Worm (Caenorhabditis elegans): Measurements from ENCODE around the gene T04F3.1.

Gene T04F3.1

DNA sequence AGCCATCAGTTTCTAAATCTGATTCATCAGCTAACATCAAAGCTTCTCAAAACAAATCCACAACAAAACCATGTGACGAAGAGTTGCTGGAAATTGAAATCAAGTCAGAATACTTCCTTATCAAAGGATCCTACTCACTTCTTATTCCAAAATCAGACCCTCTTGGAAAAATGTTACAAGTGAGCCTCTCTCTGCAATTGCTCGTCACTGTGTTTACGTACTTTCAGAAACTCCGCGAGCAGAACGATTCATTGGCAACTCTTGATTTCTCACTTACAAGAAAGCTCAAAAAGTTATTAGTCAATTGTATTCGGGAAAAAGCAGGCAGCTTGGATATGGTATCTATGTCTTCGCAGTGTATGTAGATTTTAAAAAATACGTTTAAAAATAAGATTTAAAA, 11.6 kb downstream of the T04F3.1 start:
- TF ChIP-seq unc-62 (GFP tag; optimal IDR thresholded peaks at IDR 0.05), result no peak

DNA sequence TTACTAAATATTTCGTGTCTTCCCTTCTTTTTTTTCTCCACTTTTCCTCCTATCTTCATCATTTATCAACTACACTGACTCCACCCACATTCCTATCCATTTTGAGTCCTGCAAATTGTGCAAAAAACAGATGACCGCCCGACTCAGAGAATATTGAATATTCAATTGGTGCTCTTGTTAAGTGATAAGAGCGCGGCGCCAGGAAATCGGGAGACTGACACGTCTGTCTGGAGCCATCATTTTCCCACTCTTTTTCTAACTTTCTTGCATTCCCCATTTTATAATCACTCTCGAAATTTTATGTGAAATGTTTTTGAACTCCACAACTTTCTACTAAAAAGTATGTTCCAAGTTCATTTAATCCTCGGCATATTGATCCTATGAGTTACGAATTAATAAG, 16.0 kb downstream of the T04F3.1 start:
- no peak for TF ChIP-seq unc-62 (GFP tag; optimal IDR thresholded peaks at IDR 0.05)

DNA sequence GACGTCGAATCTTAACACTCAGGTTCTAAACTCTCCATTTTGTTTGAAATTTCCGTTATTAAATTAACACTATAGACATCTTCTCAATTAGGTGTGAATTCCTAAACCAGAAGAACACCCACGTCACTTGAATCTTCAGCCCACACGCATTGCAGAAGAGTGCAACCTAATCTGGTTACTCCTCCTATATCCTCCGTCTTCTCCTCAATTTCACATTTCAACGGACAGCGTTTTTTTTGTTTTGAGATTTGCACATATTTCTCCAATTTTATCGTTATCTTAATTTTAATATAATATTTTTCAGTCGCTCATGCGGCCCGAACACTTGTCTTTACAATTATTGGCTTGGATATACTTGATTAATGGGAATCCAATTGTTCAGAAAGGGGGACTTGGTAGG, 17.5 kb downstream of the T04F3.1 start, which contains the start of gene smoc-1:
Gene smoc-1, plus strand, starts transcription at position 301 of the 400 bp plus-strand sequence.
- TF ChIP-seq unc-62 (GFP tag; optimal IDR thresholded peaks at IDR 0.05), result no peak

DNA sequence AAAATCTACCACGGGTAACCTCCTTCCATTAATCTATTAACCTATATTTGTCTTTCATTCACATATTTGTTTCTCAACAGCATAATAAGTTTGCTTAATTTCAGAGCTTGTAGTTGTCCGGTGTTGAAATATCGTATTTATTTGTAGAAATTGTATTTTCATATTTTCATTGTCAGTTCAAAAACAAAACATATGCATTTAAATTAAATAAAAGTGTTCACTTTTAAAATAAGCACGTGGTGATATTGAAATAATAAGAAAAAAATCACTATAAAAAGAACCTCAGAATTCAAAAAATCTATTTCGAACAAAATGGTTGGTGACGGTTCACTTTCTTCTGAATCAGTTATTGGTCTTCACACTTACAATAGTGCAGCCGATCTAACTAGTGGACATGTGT, 18.8 kb downstream of the T04F3.1 start, which contains the start of gene T04F3.3:
Gene T04F3.3, plus strand, starts transcription at position 301 of the 400 bp plus-strand sequence.
- no peak for TF ChIP-seq unc-62 (GFP tag; optimal IDR thresholded peaks at IDR 0.05)

DNA sequence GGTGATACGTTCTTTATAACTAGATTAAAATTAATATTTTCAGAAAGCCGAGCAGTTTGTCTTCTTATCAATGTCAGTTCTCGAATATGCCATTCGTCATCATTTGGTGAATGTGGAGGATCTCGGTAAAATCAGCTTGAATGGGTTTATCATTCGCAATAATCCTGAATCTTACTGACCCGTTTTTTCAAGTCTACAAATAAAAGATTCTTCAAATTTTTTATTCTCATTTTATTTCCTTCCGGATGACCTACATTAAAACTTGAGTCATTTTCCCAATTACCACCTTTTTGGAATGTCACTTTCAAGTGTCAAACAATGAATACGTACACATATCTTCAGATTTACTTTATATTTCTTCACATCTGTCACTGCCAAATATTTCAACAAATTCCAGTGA, 20.5 kb downstream of the T04F3.1 start, which contains the start of gene T04F3.5:
Gene T04F3.5, plus strand, starts transcription at position 301 of the 400 bp plus-strand sequence.
- TF ChIP-seq unc-62 (GFP tag; optimal IDR thresholded peaks at IDR 0.05), result no peak

DNA sequence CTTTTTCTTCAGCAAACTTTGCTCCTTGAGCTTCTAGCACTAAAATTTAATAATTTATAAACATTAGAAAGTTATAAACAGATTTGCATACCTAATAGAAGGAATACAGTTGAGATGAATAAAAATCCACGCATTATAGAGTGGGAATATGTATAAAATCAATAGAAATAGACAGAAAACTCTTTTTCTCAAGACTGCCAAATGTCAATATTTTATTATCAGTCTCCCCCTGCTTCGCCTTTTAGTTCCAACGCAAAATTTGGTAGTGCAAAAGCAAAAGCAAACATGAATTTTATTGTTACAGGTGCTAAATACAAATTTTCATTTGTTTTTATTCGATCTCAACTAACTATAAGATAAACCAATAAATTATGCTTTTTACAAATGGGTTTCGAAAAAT, 23.0 kb downstream of the T04F3.1 start, which contains the start of gene T04F3.4:
Gene T04F3.4, minus strand, starts transcription at position 187 of the 400 bp plus-strand sequence.
- no peak for TF ChIP-seq unc-62 (GFP tag; optimal IDR thresholded peaks at IDR 0.05)

DNA sequence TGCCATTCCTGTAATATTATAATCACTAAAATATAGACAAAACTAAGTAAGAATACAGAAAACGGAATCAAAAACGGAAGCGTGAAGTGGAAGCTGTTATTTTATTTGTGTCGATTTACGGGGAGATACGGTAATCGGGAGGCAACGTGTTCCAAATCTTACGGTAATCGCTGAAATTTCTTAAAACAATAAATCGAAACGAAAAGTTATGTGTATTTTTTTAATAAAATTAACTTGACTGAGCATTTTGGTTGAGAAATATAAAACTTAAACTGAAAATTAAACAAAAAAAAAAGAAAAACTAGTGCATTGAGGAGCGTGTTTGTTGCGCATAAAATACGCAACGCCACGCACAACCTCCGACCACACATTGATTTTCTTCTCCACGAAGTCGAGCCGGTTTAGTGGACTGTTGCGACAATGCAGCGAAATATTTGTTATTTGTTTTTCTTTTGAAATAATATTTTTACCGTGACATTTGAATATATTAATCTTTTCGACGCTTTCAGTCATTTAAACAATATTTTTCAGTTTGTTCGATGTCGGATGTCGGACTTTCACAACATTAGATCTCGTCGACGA, 24.6 kb downstream of the T04F3.1 start, which contains the start of the genes F55A11.1 and syx-5:
Gene F55A11.1, minus strand, starts transcription at position 13 of the 582 bp plus-strand sequence.
Gene syx-5, plus strand, starts transcription at position 532 of the 582 bp plus-strand sequence.
- no peak for TF ChIP-seq unc-62 (GFP tag; optimal IDR thresholded peaks at IDR 0.05)

DNA sequence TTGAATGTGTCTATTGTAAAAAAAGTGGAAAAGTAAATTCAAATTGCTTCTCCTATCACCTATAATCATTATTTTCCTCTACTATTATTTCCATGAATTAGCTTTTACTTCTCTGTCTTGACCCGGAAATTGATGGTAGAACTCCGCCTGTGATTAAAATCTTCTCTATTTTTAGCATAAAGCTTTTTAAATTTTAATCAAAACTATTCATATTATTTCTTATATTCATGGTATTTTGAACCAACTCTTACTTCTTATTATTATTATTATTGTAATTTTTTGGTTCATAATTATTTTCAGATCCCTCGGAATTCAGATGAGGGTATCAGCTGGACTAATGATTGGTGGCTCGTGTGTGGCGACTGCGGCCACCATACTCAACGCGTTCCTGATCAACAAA, 27.2 kb downstream of the T04F3.1 start, which contains the start of gene sel-11:
Gene sel-11, plus strand, starts transcription at position 301 of the 400 bp plus-strand sequence.
- TF ChIP-seq unc-62 (GFP tag; optimal IDR thresholded peaks at IDR 0.05), result no peak

DNA sequence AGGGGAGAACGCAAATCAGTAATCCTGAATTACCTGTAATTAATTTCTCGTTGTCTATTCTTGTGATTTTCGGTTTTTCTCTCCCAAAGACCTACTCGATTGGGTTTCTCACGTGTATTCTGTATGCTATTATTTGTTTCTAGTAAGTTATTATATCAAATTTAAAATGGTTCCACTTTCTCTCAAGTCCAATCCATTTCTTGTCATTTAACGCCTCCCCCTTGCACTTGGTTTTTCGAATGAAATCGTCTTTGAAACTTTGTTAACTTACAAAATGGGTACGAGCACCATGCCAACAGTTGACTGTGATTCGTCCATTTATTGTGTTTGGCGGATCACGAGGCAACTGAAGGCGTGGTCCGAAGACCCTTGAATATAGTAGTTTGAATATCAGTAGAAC, 29.8 kb downstream of the T04F3.1 start:
- TF ChIP-seq unc-62 (GFP tag; optimal IDR thresholded peaks at IDR 0.05), result no peak

DNA sequence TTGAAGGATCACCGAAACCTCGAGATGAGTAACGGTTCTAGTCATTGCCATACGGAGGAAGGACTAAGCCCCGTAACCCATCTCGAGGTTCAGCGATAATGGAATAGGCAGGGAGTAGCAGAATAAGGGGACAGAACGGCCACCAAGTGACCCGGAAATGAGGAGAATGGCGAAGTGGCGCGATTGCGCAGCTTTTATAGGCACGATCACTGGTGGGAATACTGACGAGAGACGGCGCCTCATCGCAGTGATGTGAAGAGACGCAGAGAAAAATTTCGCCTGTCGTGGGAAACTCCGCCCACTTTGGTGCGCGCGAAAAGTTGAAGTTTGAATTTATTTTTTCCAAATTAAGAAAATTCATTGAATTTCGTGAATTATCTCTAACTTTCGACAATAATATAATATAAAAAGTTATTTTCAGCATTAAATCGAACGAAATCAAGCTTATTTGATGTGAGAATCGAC, 30.2 kb downstream of the T04F3.1 start, which contains the start of gene F55A11.4:
Gene F55A11.4, plus strand, starts transcription at position 415 of the 465 bp plus-strand sequence.
- TF ChIP-seq unc-62 (GFP tag; optimal IDR thresholded peaks at IDR 0.05), result no peak

DNA sequence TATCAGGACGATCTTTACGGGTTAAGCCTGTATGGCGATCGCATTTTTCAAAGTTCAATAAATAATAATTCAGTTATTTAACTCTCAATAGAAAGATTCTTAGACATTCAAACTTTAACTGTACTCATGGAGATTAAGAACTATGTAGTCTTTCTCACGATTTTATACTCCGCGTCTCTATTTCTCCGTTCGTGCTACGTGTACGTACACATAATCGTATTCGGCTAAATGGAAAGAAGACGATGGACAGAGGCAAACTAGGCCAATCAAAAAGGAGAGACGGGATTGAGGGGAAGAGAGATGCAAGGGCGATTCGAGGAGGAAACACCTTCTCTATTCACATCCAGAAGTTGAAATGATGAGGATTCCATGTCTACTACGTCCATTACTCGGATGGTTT, 33.6 kb downstream of the T04F3.1 start, which contains the start of gene bus-18:
Gene bus-18, plus strand, starts transcription at position 301 of the 400 bp plus-strand sequence.
- TF ChIP-seq unc-62 (GFP tag; optimal IDR thresholded peaks at IDR 0.05), result no peak

DNA sequence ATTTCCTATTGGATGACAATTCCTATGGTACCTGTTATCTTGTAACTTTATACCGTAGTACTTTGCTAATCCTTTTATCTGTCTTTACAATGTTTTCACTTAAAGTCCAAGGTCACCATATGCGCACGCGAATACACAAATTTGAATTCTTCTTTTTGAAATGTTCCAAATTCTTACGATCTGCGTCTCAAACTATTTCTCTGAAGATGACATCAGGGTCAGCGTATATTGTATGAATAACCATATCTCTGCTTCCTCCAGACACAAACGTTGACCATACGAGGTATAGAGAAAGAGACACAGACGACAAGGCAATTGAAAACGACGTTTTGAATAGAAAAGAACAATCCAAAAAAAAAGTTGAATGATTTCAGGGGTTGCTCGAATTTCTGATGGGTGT, 34.1 kb downstream of the T04F3.1 start:
- no peak for TF ChIP-seq unc-62 (GFP tag; optimal IDR thresholded peaks at IDR 0.05)

DNA sequence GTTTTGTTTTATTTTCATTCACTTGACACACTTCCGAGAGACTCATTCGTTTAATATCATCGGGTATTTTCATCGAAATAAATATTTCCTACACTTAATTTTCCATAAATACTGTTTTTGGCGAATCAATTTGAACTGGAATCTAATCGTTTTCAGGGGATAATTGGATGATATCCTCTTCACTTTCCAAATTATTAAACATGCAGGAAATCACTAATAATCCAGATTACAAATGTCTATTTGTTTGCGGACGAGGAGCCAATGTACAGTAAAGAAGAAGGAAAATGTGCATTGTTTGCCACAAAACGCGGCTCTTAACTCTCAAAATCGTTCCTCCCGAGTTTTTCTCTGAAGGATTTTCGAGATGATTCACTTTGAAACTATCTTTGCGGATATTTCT, 36.7 kb downstream of the T04F3.1 start, which contains the start of gene F55A11.6:
Gene F55A11.6, plus strand, starts transcription at position 301 of the 400 bp plus-strand sequence.
- no peak for TF ChIP-seq unc-62 (GFP tag; optimal IDR thresholded peaks at IDR 0.05)

DNA sequence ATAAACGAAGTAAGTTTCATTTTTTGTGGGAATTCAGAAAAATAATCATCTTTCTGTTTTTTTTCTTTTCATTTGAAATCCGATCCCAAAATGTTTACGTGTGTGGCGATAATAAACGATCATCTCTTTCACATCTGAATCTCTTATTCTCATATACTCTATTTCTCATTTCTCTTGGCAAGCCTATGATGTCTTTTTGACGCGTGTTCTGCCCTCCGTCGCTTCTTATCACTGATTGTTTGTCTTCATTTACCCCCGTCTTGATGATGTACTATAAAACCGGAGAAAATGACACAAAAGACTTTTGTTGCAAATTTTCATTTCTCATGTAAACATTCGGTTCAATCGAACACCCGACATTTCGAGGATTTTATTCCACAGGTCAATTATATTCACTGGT, 38.0 kb downstream of the T04F3.1 start:
- no peak for TF ChIP-seq unc-62 (GFP tag; optimal IDR thresholded peaks at IDR 0.05)

DNA sequence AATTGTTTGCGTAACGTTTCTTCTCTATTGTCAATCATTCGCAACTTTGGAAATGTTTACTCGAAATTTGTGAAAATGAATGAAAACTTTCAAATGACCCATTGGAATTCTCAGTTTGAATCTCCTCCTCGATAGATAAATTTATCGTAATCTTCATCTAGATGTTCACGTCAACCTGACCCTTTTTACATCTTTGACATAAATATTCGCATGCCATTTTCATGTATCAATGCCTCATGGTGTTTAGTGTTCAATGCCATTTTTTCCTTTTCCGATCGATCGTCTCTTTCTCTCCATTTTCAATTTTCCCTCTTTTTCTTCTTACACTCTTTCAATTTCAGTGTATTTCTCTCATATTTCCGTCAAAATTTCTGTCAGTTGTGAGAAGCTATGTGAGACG, 39.4 kb downstream of the T04F3.1 start:
- no peak for TF ChIP-seq unc-62 (GFP tag; optimal IDR thresholded peaks at IDR 0.05)

DNA sequence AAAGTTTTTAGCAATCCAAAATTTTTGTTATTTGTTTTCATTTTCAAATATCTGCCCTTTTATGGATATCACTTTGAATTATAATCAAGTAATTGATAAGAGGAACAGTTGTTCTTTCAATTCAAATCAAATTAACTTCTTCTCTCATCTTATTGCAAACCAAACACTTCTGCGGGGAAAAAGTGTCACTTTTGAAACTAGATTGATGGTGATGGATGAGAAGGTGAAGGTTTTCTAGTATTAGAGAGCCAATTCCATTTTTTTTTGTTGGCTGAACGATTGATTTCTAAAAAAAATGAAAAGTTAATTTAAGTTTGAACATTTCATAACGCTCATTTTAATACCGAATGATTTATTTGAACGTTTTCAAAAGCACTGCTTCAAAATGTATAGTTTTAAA, 39.9 kb downstream of the T04F3.1 start:
- TF ChIP-seq unc-62 (GFP tag; optimal IDR thresholded peaks at IDR 0.05), result no peak

DNA sequence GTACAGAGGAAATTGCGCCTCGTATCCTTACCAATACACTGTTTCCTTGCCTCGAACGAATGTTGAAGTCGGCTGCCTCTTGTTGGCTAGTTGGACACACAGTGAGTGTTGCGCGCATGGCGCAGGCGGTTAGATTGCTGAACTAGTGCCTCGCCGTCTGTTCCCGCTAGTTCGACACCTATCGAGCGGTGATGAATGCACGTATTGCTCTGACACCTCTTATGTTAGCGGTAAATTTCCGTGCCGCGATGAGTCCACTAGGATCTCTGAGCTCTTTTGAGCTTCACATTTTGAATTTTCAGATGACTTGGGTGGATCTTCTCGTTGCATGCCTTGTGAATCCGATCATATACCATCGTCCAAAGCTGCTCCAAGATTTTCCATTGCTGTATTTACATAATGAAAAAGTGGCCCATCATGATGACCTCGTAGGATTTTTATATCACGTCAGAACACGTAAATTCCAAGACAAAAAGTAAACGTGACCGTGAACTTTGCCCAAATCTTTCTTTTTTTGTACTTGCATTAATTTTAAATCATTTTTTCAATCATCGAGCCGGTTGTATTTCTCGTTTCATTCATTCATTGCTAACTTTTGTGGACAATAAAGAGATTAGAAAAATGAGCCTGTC, 43.1 kb downstream of the T04F3.1 start, which contains the start of gene F55A11.11:
Gene F55A11.11, plus strand, starts transcription at position 341 of the 632 bp plus-strand sequence.
- no peak for TF ChIP-seq unc-62 (GFP tag; optimal IDR thresholded peaks at IDR 0.05)

All from whole organism, dauer.